Fruit fly (Drosophila melanogaster): ENCODE measurements around the gene Pex12.

- no peak for TF ChIP-seq tj (GFP tag; optimal IDR thresholded peaks at IDR 0.05)
- TF ChIP-seq CG7045 (GFP tag; optimal IDR thresholded peaks at IDR 0.05): no peak
- no peak for TF ChIP-seq kay (GFP tag; ENCODE audit: borderline replicate concordance)
These were observed 32.3 kb downstream of the Pex12 start for dm6 chr2L:847988-848622.
